Fruit fly (Drosophila melanogaster) whole organism, wandering third instar larva: Measurements from ENCODE around the gene CG14610.

Experiments used
- Mio ChIP-seq: sonication (Bioruptor generic); optimal IDR thresholded peaks from 2 replicates; lab custom pipeline; 2016; ENCODE audit warnings: missing biosample characterization, missing genetic modification characterization
- Myc ChIP-seq: fragments of >200 bp; optimal IDR thresholded peaks from 2 replicates; lab custom pipeline; 2017
- dl ChIP-seq, 2 experiments: fragments of 175-275, 200-275 bp in 1 of 2; fragments of 200-275 bp in 1 of 2; sonication (Bioruptor generic); optimal IDR thresholded peaks; lab custom pipeline; 2018; ENCODE audit warnings: mild to moderate bottlenecking in 2 of 2, missing biosample characterization in 2 of 2, missing genetic modification characterization in 2 of 2, moderate library complexity in 2 of 2; ENCODE audit not compliant: partially characterized antibody in 2 of 2, insufficient read depth in 1 of 2
- lola ChIP-seq: fragments of >200 bp; optimal IDR thresholded peaks from 2 replicates; lab custom pipeline; 2017; ENCODE audit warnings: missing biosample characterization, missing genetic modification characterization
- psq ChIP-seq: fragments of 200-800 bp; sonication (Bioruptor generic); optimal IDR thresholded peaks from 3 replicates; lab custom pipeline; 2017; ENCODE audit warnings: missing biosample characterization, mild to moderate bottlenecking, missing genetic modification characterization, moderate library complexity
- usp ChIP-seq: fragments of >200 bp; optimal IDR thresholded peaks from 2 replicates; lab custom pipeline; 2017; ENCODE audit warnings: missing biosample characterization, missing genetic modification characterization

DNA sequence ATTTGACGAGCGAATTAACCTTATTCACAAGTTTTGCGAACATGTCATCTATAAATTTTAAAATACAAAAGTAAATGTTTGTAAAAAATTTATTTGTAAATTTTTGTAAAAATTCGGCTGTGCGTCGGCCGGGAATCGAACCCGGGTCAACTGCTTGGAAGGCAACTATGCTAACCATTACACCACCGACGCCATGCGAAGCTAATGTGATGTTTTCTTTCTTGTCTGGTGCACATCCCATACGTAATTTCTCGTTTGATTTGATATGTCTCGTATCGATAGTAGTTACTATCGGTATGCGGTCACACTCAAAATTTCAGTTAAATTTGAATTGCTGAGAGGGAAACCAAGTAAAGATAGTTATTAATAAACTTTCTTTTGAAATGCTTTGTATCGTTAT is 13.3 kb downstream of the CG14610 start:
- TF ChIP-seq psq (GFP tag; lab: Kevin White, UChicago): no peak
- TF ChIP-seq Myc (lab: Kevin White, UChicago): no peak
- no peak for TF ChIP-seq usp
- no peak for TF ChIP-seq lola (GFP tag; lab: Kevin White, UChicago)
- TF ChIP-seq Mio (GFP tag; lab: Kevin White, UChicago): no peak
- TF ChIP-seq dl (GFP tag; optimal IDR thresholded peaks at IDR 0.05; lab: Kevin White, UChicago; ENCODE audit: insufficient read depth in 1 of 2, partially characterized antibody in 2 of 2): no peak
